Fruit fly (Drosophila melanogaster): ENCODE measurements around the gene CG11694.

CG11694 gene

DNA sequence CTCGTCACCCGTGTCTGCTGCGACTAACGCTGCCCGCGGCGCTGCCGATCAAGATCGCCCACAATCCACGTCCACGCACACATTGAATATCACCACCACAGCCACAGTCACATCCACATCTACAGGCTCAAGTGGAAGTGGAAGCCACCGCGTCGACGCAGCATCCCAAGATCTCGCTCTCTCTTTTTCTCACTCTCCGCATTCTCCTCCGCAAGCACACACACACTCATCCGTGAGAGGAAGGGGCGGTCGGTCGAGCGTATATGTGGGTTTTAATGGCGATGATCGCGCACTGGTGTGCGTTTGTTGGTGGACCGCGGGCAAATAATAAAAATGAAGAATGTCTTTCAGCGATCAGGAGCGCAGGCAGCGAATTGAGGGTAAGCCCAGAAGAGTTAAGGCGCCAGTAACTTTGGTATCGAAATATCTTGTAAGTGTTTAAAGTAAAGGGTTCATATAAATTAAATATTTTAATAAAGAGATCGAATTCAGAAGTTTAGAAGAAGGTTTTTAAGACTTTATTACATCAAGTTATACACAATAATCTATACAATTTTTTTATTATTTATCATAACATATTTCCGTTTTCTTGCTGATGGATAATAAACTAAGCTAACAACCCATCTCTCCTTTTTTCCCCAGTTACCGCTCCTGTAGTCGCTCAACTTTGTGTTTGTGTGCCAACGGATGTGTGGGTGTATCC is 22.0 kb upstream of the CG11694 start, which contains the start of gene Poxm (continued):
- TF ChIP-seq B-H2 (GFP tag; optimal IDR thresholded peaks at IDR 0.05) (peak; percentile 39), al (GFP tag; IDR thresholded peaks at IDR 0.05) (peak; percentile 84), CG15696 (tag; optimal IDR thresholded peaks at IDR 0.05) (peak; percentile 94), dpn (GFP tag; optimal IDR thresholded peaks at IDR 0.05) (peak; percentile 81 to 86), dysf (GFP tag; IDR thresholded peaks at IDR 0.05) (peak; percentile 94), Mes4 (GFP tag; optimal IDR thresholded peaks at IDR 0.05) (no peak), Ets97D (GFP tag; optimal IDR thresholded peaks at IDR 0.05) (peak; percentile 33), CG3065 (GFP tag; optimal IDR thresholded peaks at IDR 0.05) (peak; percentile 69), tin (GFP tag; optimal IDR thresholded peaks at IDR 0.05) (peak; percentile 89), toy (GFP tag; IDR thresholded peaks at IDR 0.05) (no peak), CG2875 (GFP tag; optimal IDR thresholded peaks at IDR 0.05) (peak; percentile 85), nerfin-2 (GFP tag; IDR thresholded peaks at IDR 0.05; ENCODE audit: partially characterized antibody) (no peak), lbe (GFP tag; optimal IDR thresholded peaks at IDR 0.05) (peak; percentile 80), sima (GFP tag; optimal IDR thresholded peaks at IDR 0.05) (no peak), CG6654 (GFP tag; optimal IDR thresholded peaks at IDR 0.05) (peak; percentile 78), run (tag; optimal IDR thresholded peaks at IDR 0.05) (peak; percentile 77), CG9609 (GFP tag; optimal IDR thresholded peaks at IDR 0.05) (peak; percentile 7), CG7963 (GFP tag; IDR thresholded peaks at IDR 0.05; ENCODE audit: partially characterized antibody) (no peak), Bgb (GFP tag; IDR thresholded peaks at IDR 0.05; ENCODE audit: partially characterized antibody) (no peak), Awh (GFP tag; IDR thresholded peaks at IDR 0.05) (peak; percentile 70), CG12236 (GFP tag; optimal IDR thresholded peaks at IDR 0.05) (no peak), CG13624 (GFP tag; optimal IDR thresholded peaks at IDR 0.05) (peak; percentile 68), Adf1 (GFP tag; IDR thresholded peaks at IDR 0.05) (peak; percentile 85), jing (GFP tag; optimal IDR thresholded peaks at IDR 0.05) (peak; percentile 58), kni (GFP tag; optimal IDR thresholded peaks at IDR 0.05) (peak; percentile 52), inv (GFP tag; IDR thresholded peaks at IDR 0.05; ENCODE audit: partially characterized antibody) (peak; percentile 41; the same call in 1 of the 2 replicates), H2.0 (GFP tag; IDR thresholded peaks at IDR 0.05) (peak; percentile 53), CG14965 (GFP tag; optimal IDR thresholded peaks at IDR 0.05; ENCODE audit: borderline replicate concordance) (no peak), dati (GFP tag; IDR thresholded peaks at IDR 0.05) (0 out of 2 replicates have a peak, but pooled peaks have one; percentile 28), gsb-n (tag; optimal IDR thresholded peaks at IDR 0.05) (peak; percentile 88), CG17328 (GFP tag; IDR thresholded peaks at IDR 0.05) (peak; percentile 74), sisA (GFP tag; IDR thresholded peaks at IDR 0.05) (peak; percentile 93), CG7745 (tag; optimal IDR thresholded peaks at IDR 0.05) (no peak), ERR (GFP tag; optimal IDR thresholded peaks at IDR 0.05) (no peak), CG31224 (GFP tag; IDR thresholded peaks at IDR 0.05) (peak; percentile 79), Atf3 (GFP tag; optimal IDR thresholded peaks at IDR 0.05) (peak; percentile 27), CG31441 (GFP tag; IDR thresholded peaks at IDR 0.05) (peak; percentile 95), CG12391 (tag; optimal IDR thresholded peaks at IDR 0.05) (peak; percentile 92), p53 (GFP tag; optimal IDR thresholded peaks at IDR 0.05) (no peak), CG9727 (GFP tag; optimal IDR thresholded peaks at IDR 0.05) (peak; percentile 96), Nf-YC (tag; optimal IDR thresholded peaks at IDR 0.05) (peak; percentile 94), CG6854 (GFP tag; optimal IDR thresholded peaks at IDR 0.05) (peak; percentile 70), CG1024 (GFP tag; IDR thresholded peaks at IDR 0.05) (peak; percentile 58; the same call in 1 of the 2 replicates), fru (optimal IDR thresholded peaks at IDR 0.05) (no peak), Fer2 (tag; optimal IDR thresholded peaks at IDR 0.05) (peak; percentile 75), CkIIα-i1 (GFP tag; IDR thresholded peaks at IDR 0.05) (no peak; the same call in 1 of the 2 replicates), zen (tag; optimal IDR thresholded peaks at IDR 0.05) (peak; percentile 91), bcd (GFP tag; optimal IDR thresholded peaks at IDR 0.05) (peak; percentile 93), D19A (tag; optimal IDR thresholded peaks at IDR 0.05) (peak; percentile 89), Xrp1 (GFP tag; IDR thresholded peaks at IDR 0.05) (peak; percentile 91)

Measured in whole organism, embryonic.